Worm (Caenorhabditis elegans) whole organism, early embryonic: ENCODE measurements around the gene xbx-3.

Source experiments
- F13C5.2 ChIP-seq: sonication (generic microtip); optimal IDR thresholded peaks from 2 replicates; lab custom pipeline; 2017; ENCODE audit warnings: mild to moderate bottlenecking, missing genetic modification characterization, inconsistent platforms, missing compliant biosample characterization
- aly-1 ChIP-seq: sonication (generic microtip); optimal IDR thresholded peaks from 2 replicates; lab custom pipeline; 2016; ENCODE audit warnings: missing genetic modification characterization, missing compliant biosample characterization
- ama-1 ChIP-seq: fragments of 150-350 bp; optimal IDR thresholded peaks from 2 replicates; lab custom pipeline; 2014
- ceh-13 ChIP-seq: fragments of 200-800 bp; sonication (Bioruptor generic); optimal IDR thresholded peaks from 2 replicates; lab custom pipeline; 2018; ENCODE audit warnings: mild to moderate bottlenecking, missing genetic modification characterization, missing compliant biosample characterization
- flt-1 ChIP-seq: fragments of 200-800 bp; sonication (Bioruptor generic); IDR thresholded peaks from 2 replicates; pipeline ENCODE4 v1.3.6; 2022; ENCODE audit warnings: missing genetic modification characterization, missing compliant biosample characterization
- hmbx-1 ChIP-seq: sonication (generic microtip); optimal IDR thresholded peaks from 2 replicates; lab custom pipeline; 2016; ENCODE audit warnings: mild to moderate bottlenecking, missing genetic modification characterization, missing compliant biosample characterization
- hnd-1 ChIP-seq: sonication (generic microtip); optimal IDR thresholded peaks from 2 replicates; lab custom pipeline; 2016; ENCODE audit warnings: missing genetic modification characterization, missing compliant biosample characterization
- pes-1 ChIP-seq: fragments of 200-800 bp; sonication (Bioruptor generic); IDR thresholded peaks from 2 replicates; pipeline ENCODE4 v1.3.6; 2022; ENCODE audit warnings: missing genetic modification reagents, missing genetic modification characterization, missing compliant biosample characterization
- scrt-1 ChIP-seq: fragments of 200-800 bp; sonication (Bioruptor generic); IDR thresholded peaks from 2 replicates; pipeline ENCODE4 v1.3.6; 2022; ENCODE audit warnings: missing genetic modification characterization, missing compliant biosample characterization
- tbx-37 ChIP-seq: fragments of 200-800 bp; sonication (Bioruptor generic); conservative IDR thresholded peaks from 2 replicates; pipeline ENCODE4 v1.3.6; 2022; ENCODE audit warnings: missing genetic modification reagents, missing genetic modification characterization, missing compliant biosample characterization

DNA sequence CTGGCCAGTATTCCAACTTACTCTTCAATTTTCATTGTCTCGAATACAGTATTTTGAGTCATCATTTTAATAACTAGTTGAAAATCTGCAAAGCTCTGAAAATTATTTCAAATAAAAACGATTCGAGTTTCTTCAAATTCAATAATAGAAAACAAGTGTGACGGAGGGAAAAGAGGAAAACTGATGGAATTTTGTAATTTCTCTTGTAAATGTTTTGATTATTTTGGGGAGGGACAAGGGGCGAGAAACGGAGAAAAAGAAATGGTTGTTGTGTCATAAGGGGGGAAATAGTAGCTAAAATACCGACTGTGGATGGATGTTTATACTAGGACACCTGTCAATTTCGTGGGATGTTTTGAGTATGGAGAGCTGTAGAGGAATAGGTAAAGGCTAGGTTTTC lies 42.4 kb downstream of the xbx-3 start, which contains the start of gene T16G12.9:
- TF ChIP-seq flt-1 (GFP tag; lab: Robert Waterston, UW) = no peak
- TF ChIP-seq hmbx-1 (tag; lab: Kevin White, UChicago) = no peak
- TF ChIP-seq pes-1 (GFP tag; lab: Robert Waterston, UW) = no peak
- TF ChIP-seq aly-1 (tag; lab: Kevin White, UChicago) = no peak
- no peak for TF ChIP-seq ama-1
- no peak for TF ChIP-seq tbx-37
- no peak for TF ChIP-seq F13C5.2 (tag; lab: Kevin White, UChicago)
- TF ChIP-seq hnd-1 = no peak
- TF ChIP-seq scrt-1 (GFP tag; lab: Robert Waterston, UW) = no peak
- TF ChIP-seq ceh-13 = no peak
